7 worm cellular contexts compared by ENCODE assay signal in the genomic region with DNA sequence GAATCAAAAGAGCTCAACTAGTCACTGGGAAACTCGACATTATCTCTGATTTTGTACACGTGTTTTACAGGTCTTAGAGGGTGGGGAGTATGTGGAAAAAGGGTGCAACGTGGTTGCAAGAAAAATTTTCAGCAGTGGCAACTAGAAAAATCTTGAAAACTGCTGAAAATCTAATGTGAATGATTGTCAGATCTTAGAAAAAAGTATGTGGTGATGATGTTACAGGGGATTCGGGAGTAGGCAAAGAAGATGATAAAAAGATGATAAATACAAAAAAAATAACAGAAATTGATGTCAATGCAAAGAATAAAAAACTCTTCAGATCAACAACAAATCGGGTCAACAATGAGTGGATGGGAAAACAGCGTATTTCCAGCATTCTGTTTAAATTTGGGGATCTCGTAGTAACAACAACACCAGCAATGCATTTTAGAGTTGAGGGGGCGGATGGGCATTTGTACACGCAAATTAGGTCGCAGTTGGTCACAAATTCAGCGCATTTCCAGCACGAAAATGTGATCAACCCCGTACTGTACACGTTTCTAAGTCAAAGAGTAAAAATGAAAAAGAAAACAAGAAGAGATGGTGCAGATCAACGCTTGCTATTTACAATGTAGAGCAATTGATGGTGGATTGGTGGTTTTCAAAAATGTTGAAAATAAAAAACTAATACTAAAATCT.
TF ChIP-seq lines count a peak whose summit lies in the region.

No protein-coding gene starts in this region.

TF ChIP-seq in whole organism, L1 larva, 84 proteins besides CTCF, POLR2A, EP300 and RAD21 (continues in another document):
- TF ChIP-seq hlh-17 (GFP tag; optimal IDR thresholded peaks at IDR 0.05; lab: Kevin White, UChicago; ENCODE audit: borderline replicate concordance) (no peak), efl-1 (optimal IDR thresholded peaks at IDR 0.05; lab: Kevin White, UChicago) (no peak), efl-1 (GFP tag; optimal IDR thresholded peaks at IDR 0.05 in 1 of 2; lab: Kevin White, UChicago) (peak in 1 of 2 experiments; percentile 93), nhr-19 (GFP tag; conservative IDR thresholded peaks at IDR 0.05; lab: Robert Waterston, UW) (no peak), ets-5 (GFP tag; IDR thresholded peaks at IDR 0.05; lab: Robert Waterston, UW) (no peak), ama-1 (optimal IDR thresholded peaks at IDR 0.05; lab: Kevin White, UChicago) (peak; percentile 78), rnt-1 (tag; optimal IDR thresholded peaks at IDR 0.05; lab: Kevin White, UChicago) (no peak), mab-9 (GFP tag; IDR thresholded peaks at IDR 0.05; lab: Robert Waterston, UW) (no peak), alr-1 (tag; optimal IDR thresholded peaks at IDR 0.05; lab: Kevin White, UChicago; ENCODE audit: borderline replicate concordance) (no peak), elt-3 (tag; optimal IDR thresholded peaks at IDR 0.05; lab: Kevin White, UChicago) (no peak), dpl-1 (GFP tag; optimal IDR thresholded peaks at IDR 0.05; lab: Kevin White, UChicago) (no peak)

TF ChIP-seq in whole organism, L2 larva, 48 proteins besides CTCF, POLR2A, EP300 and RAD21 (continues in another document):
- TF ChIP-seq ztf-4 (tag; optimal IDR thresholded peaks at IDR 0.05; lab: Kevin White, UChicago) = no peak
- TF ChIP-seq nhr-129 (tag; optimal IDR thresholded peaks at IDR 0.05; lab: Kevin White, UChicago) = no peak
- no peak for TF ChIP-seq ZK546.5 (tag; optimal IDR thresholded peaks at IDR 0.05; lab: Kevin White, UChicago)
- TF ChIP-seq skn-1 (tag; optimal IDR thresholded peaks at IDR 0.05; lab: Kevin White, UChicago) = no peak
- TF ChIP-seq unc-39 (tag; optimal IDR thresholded peaks at IDR 0.05; lab: Kevin White, UChicago) = no peak
- no peak for TF ChIP-seq elt-3 (tag; optimal IDR thresholded peaks at IDR 0.05; lab: Kevin White, UChicago)
- no peak for TF ChIP-seq nhr-21 (tag; optimal IDR thresholded peaks at IDR 0.05; lab: Kevin White, UChicago)
- peak; percentile 28 for TF ChIP-seq nhr-25 (tag; optimal IDR thresholded peaks at IDR 0.05; lab: Kevin White, UChicago)
- no peak for TF ChIP-seq mdl-1 (tag; optimal IDR thresholded peaks at IDR 0.05; lab: Kevin White, UChicago)
- no peak for TF ChIP-seq nhr-11 (tag; optimal IDR thresholded peaks at IDR 0.05; lab: Kevin White, UChicago)
- no peak for TF ChIP-seq dmd-4 (tag; optimal IDR thresholded peaks at IDR 0.05; lab: Kevin White, UChicago)
- peak; percentile 35 for TF ChIP-seq sma-9 (GFP tag; optimal IDR thresholded peaks at IDR 0.05; lab: Kevin White, UChicago)
- no peak for TF ChIP-seq sma-9 (tag; optimal IDR thresholded peaks at IDR 0.05; lab: Kevin White, UChicago)

TF ChIP-seq in whole organism, L3 larva, 47 proteins besides CTCF, POLR2A, EP300 and RAD21:
- TF ChIP-seq mdl-1 (tag; optimal IDR thresholded peaks at IDR 0.05; lab: Kevin White, UChicago) = no peak
- TF ChIP-seq ama-1 (optimal IDR thresholded peaks at IDR 0.05; lab: Kevin White, UChicago) = peak; percentile 47
- peak; percentile 8 for TF ChIP-seq nhr-25 (tag; optimal IDR thresholded peaks at IDR 0.05; lab: Kevin White, UChicago)
- TF ChIP-seq nhr-77 (tag; optimal IDR thresholded peaks at IDR 0.05; lab: Kevin White, UChicago) = no peak
- peak; percentile 9 for TF ChIP-seq jun-1 (tag; optimal IDR thresholded peaks at IDR 0.05; lab: Kevin White, UChicago)
- peak in 1 of 3 experiments; percentile 11 for TF ChIP-seq elt-3 (tag; optimal IDR thresholded peaks at IDR 0.05; lab: Kevin White, UChicago)
- peak; percentile 7 for TF ChIP-seq elt-1 (tag; optimal IDR thresholded peaks at IDR 0.05; lab: Kevin White, UChicago)
- peak; percentile 27 for TF ChIP-seq pha-4 (tag; optimal IDR thresholded peaks at IDR 0.05; lab: Kevin White, UChicago)

TF ChIP-seq in whole organism, L4 larva, 104 proteins besides CTCF, POLR2A, EP300 and RAD21 (continues in another document):
- TF ChIP-seq mxl-3 (GFP tag; optimal IDR thresholded peaks at IDR 0.05; lab: Kevin White, UChicago) (peak; percentile 53), lim-7 (GFP tag; IDR thresholded peaks at IDR 0.05; lab: Robert Waterston, UW) (peak; percentile 52), daf-16 (GFP tag; optimal IDR thresholded peaks at IDR 0.05; lab: Kevin White, UChicago) (peak in 1 of 2 experiments; percentile 42), daf-16 (tag; optimal IDR thresholded peaks at IDR 0.05; lab: Kevin White, UChicago) (no peak), hmg-1.1 (GFP tag; IDR thresholded peaks at IDR 0.05; lab: Robert Waterston, UW) (no peak; the same call in 1 of the 2 replicates), R02D3.7 (tag; optimal IDR thresholded peaks at IDR 0.05; lab: Kevin White, UChicago) (no peak), nhr-6 (tag; optimal IDR thresholded peaks at IDR 0.05; lab: Kevin White, UChicago) (no peak), ZK337.2 (GFP tag; IDR thresholded peaks at IDR 0.05; lab: Robert Waterston, UW) (no peak), tag-97 (GFP tag; IDR thresholded peaks at IDR 0.05; lab: Robert Waterston, UW) (no peak), mdl-1 (tag; optimal IDR thresholded peaks at IDR 0.05; lab: Kevin White, UChicago) (no peak), nhr-111 (GFP tag; optimal IDR thresholded peaks at IDR 0.05; lab: Kevin White, UChicago) (no peak), ceh-28 (tag; optimal IDR thresholded peaks at IDR 0.05; lab: Kevin White, UChicago) (no peak), ctbp-1 (GFP tag; IDR thresholded peaks at IDR 0.05; lab: Robert Waterston, UW) (peak; percentile 45; the same call in 1 of the 2 replicates), nhr-11 (tag; optimal IDR thresholded peaks at IDR 0.05; lab: Kevin White, UChicago) (peak; percentile 45)

TF ChIP-seq in whole organism, early embryonic, 17 proteins besides CTCF, POLR2A, EP300 and RAD21:
- TF ChIP-seq ama-1 (optimal IDR thresholded peaks at IDR 0.05; lab: Kevin White, UChicago) (no peak), scrt-1 (GFP tag; IDR thresholded peaks at IDR 0.05; lab: Robert Waterston, UW) (0 out of 2 replicates have a peak, but pooled peaks have one; percentile 35), hmbx-1 (tag; optimal IDR thresholded peaks at IDR 0.05; lab: Kevin White, UChicago) (no peak)

TF ChIP-seq in whole organism, late embryonic, 69 proteins besides CTCF, POLR2A, EP300 and RAD21:
- TF ChIP-seq ceh-48 (tag; optimal IDR thresholded peaks at IDR 0.05; lab: Kevin White, UChicago) (no peak), pat-9 (tag; optimal IDR thresholded peaks at IDR 0.05; lab: Kevin White, UChicago) (no peak), K09A11.1 (tag; optimal IDR thresholded peaks at IDR 0.05; lab: Kevin White, UChicago; ENCODE audit: insufficient read depth) (no peak), tbx-7 (tag; optimal IDR thresholded peaks at IDR 0.05; lab: Kevin White, UChicago) (no peak), hlh-30 (tag; optimal IDR thresholded peaks at IDR 0.05; lab: Kevin White, UChicago; ENCODE audit: insufficient read depth) (no peak), ceh-6 (GFP tag; optimal IDR thresholded peaks at IDR 0.05; lab: Kevin White, UChicago) (no peak), nhr-11 (tag; optimal IDR thresholded peaks at IDR 0.05; lab: Kevin White, UChicago) (peak; percentile 1)

TF ChIP-seq in whole organism, young adult, 124 proteins besides CTCF, POLR2A, EP300 and RAD21 (continues in another document):
- no peak for TF ChIP-seq F33H1.4 (GFP tag; IDR thresholded peaks at IDR 0.05; lab: Robert Waterston, UW)
- TF ChIP-seq Y67H2A.10 (GFP tag; conservative IDR thresholded peaks at IDR 0.05; lab: Robert Waterston, UW) = no peak
- TF ChIP-seq D2030.7 (GFP tag; IDR thresholded peaks at IDR 0.05; lab: Robert Waterston, UW) = no peak
- no peak for TF ChIP-seq zfh-2 (GFP tag; conservative IDR thresholded peaks at IDR 0.05; lab: Robert Waterston, UW)
- TF ChIP-seq lag-1 (GFP tag; IDR thresholded peaks at IDR 0.05; lab: Robert Waterston, UW) = no peak
- no peak for TF ChIP-seq tlf-1 (GFP tag; optimal IDR thresholded peaks at IDR 0.05; lab: Kevin White, UChicago)
- TF ChIP-seq somi-1 (GFP tag; optimal IDR thresholded peaks at IDR 0.05; lab: Kevin White, UChicago) = no peak
- TF ChIP-seq madf-3 (GFP tag; IDR thresholded peaks at IDR 0.05; lab: Robert Waterston, UW) = peak; percentile 82; the same call in 1 of the 2 replicates
- no peak for TF ChIP-seq him-1 (tag; optimal IDR thresholded peaks at IDR 0.05; lab: Kevin White, UChicago)
- TF ChIP-seq F49E8.2 (tag; optimal IDR thresholded peaks at IDR 0.05; lab: Kevin White, UChicago; ENCODE audit: insufficient read depth) = no peak
- no peak for TF ChIP-seq let-607 (tag; optimal IDR thresholded peaks at IDR 0.05; lab: Kevin White, UChicago)
- TF ChIP-seq rpc-1 (optimal IDR thresholded peaks at IDR 0.05; lab: Kevin White, UChicago) = no peak
- TF ChIP-seq rpc-1 (tag; optimal IDR thresholded peaks at IDR 0.05; lab: Kevin White, UChicago) = no peak
- peak; percentile 54; the same call in 1 of the 2 replicates for TF ChIP-seq sea-2 (GFP tag; IDR thresholded peaks at IDR 0.05; lab: Robert Waterston, UW)
- TF ChIP-seq F57A8.1 (GFP tag; optimal IDR thresholded peaks at IDR 0.05; lab: Kevin White, UChicago) = no peak
- no peak for TF ChIP-seq K11D2.4 (GFP tag; IDR thresholded peaks at IDR 0.05; lab: Robert Waterston, UW)
- TF ChIP-seq snpc-4 (GFP tag; optimal IDR thresholded peaks at IDR 0.05; lab: Kevin White, UChicago) = no peak
- TF ChIP-seq snpc-4 (tag; optimal IDR thresholded peaks at IDR 0.05; lab: Kevin White, UChicago) = peak in 1 of 4 experiments; percentile 2
- TF ChIP-seq B0035.1 (tag; optimal IDR thresholded peaks at IDR 0.05; lab: Kevin White, UChicago) = no peak
- TF ChIP-seq B0336.3 (GFP tag; IDR thresholded peaks at IDR 0.05; lab: Robert Waterston, UW) = no peak; the same call in 1 of the 2 replicates
- TF ChIP-seq pbrm-1 (GFP tag; IDR thresholded peaks at IDR 0.05; lab: Robert Waterston, UW) = no peak; the same call in 1 of the 2 replicates
- peak; percentile 38; the same call in 1 of the 2 replicates for TF ChIP-seq dox-1 (GFP tag; IDR thresholded peaks at IDR 0.05; lab: Robert Waterston, UW)
- TF ChIP-seq rec-8 (tag; optimal IDR thresholded peaks at IDR 0.05; lab: Kevin White, UChicago) = no peak
- TF ChIP-seq ztf-28 (GFP tag; IDR thresholded peaks at IDR 0.05; lab: Robert Waterston, UW) = peak; percentile 40; the same call in 1 of the 2 replicates
- no peak for TF ChIP-seq lin-54 (GFP tag; optimal IDR thresholded peaks at IDR 0.05; lab: Kevin White, UChicago)
- no peak for TF ChIP-seq mcd-1 (GFP tag; IDR thresholded peaks at IDR 0.05; lab: Robert Waterston, UW)
- TF ChIP-seq F10E7.11 (tag; optimal IDR thresholded peaks at IDR 0.05; lab: Kevin White, UChicago) = no peak
- TF ChIP-seq pha-4 (tag; optimal IDR thresholded peaks at IDR 0.05; lab: Kevin White, UChicago) = no peak
- no peak for TF ChIP-seq sdz-38 (tag; optimal IDR thresholded peaks at IDR 0.05; lab: Kevin White, UChicago)
- TF ChIP-seq ceh-91 (GFP tag; IDR thresholded peaks at IDR 0.05; lab: Robert Waterston, UW) = no peak
- peak; percentile 76 for TF ChIP-seq repo-1 (tag; optimal IDR thresholded peaks at IDR 0.05; lab: Kevin White, UChicago)
- TF ChIP-seq lin-35 (GFP tag; optimal IDR thresholded peaks at IDR 0.05; lab: Kevin White, UChicago) = peak in 1 of 3 experiments; percentile 23
- TF ChIP-seq bed-2 (GFP tag; IDR thresholded peaks at IDR 0.05; lab: Robert Waterston, UW) = no peak
